Worm (Caenorhabditis elegans) whole organism, L2 larva: ENCODE results near the gene T28C6.8.

Experiments
- ama-1 ChIP-seq: fragments of 150-350 bp; optimal IDR thresholded peaks from 2 replicates; lab custom pipeline; 2018; ENCODE audit warnings: inconsistent platforms
- ceh-82 ChIP-seq: fragments of 150-350 bp; optimal IDR thresholded peaks from 2 replicates; lab custom pipeline; 2014; ENCODE audit warnings: missing biosample characterization, missing genetic modification characterization
- fos-1 ChIP-seq: fragments of 150-350 bp; optimal IDR thresholded peaks from 2 replicates; lab custom pipeline; 2014; ENCODE audit warnings: missing biosample characterization, missing genetic modification characterization
- lin-11 ChIP-seq: fragments of 150-350 bp; sonication (generic microtip); optimal IDR thresholded peaks from 2 replicates; lab custom pipeline; 2014; ENCODE audit warnings: missing biosample characterization, missing genetic modification characterization, inconsistent platforms, mixed read lengths
- mdl-1 ChIP-seq, 2 experiments: fragments of 150-350 bp in 1 of 2; sonication (generic microtip) in 1 of 2; optimal IDR thresholded peaks; 2 replicates each; lab custom pipeline; 2017; ENCODE audit warnings: missing biosample characterization in 2 of 2, missing genetic modification characterization in 2 of 2
- nhr-129 ChIP-seq: fragments of 150-350 bp; optimal IDR thresholded peaks from 2 replicates; lab custom pipeline; 2014; ENCODE audit warnings: missing biosample characterization, missing genetic modification characterization
- nhr-77 ChIP-seq: fragments of 150-350 bp; optimal IDR thresholded peaks from 2 replicates; lab custom pipeline; 2014; ENCODE audit warnings: missing biosample characterization, missing genetic modification characterization
- peb-1 ChIP-seq: fragments of 150-350 bp; optimal IDR thresholded peaks from 2 replicates; lab custom pipeline; 2014; ENCODE audit warnings: missing biosample characterization, missing genetic modification characterization

DNA sequence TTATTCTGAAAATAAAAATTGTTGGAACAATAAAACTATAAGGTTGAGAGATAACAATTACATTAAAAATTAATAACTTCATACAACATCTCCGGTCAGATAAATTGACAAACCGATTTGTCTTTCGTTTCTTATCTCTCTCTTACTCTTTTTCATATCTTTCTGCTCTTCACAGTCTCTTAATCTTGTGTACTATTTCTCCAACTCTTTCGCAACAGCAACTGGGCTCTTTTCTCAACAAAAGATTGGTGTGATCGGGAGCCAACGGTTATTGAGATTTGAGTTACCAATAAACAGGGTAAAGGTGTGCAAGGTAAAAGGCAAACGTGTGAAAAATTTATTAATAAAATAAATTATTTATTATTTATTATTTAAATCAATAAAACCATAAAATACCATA lies 43.9 kb downstream of the T28C6.8 start, which contains the start of gene C33D9.8:
- TF ChIP-seq mdl-1 (tag; optimal IDR thresholded peaks at IDR 0.05; lab: Kevin White, UChicago) = no peak
- no peak for TF ChIP-seq lin-11
- TF ChIP-seq fos-1 (tag; lab: Kevin White, UChicago) = no peak
- no peak for TF ChIP-seq nhr-77 (tag; lab: Kevin White, UChicago)
- no peak for TF ChIP-seq ama-1 (lab: Kevin White, UChicago)
- no peak for TF ChIP-seq peb-1
- TF ChIP-seq nhr-129 (tag; lab: Kevin White, UChicago) = no peak
- no peak for TF ChIP-seq ceh-82 (tag; lab: Kevin White, UChicago)
